Fruit fly (Drosophila melanogaster): ENCODE data around the gene Cht2.

Cht2 gene

dm6 chr3L:1755458-1755984 is at the start of gene Cht2:
Gene Cht2 (minus strand): TSS chr3L:1755934.
- no peak for TF ChIP-seq achi (GFP tag; optimal IDR thresholded peaks at IDR 0.05)
- peak; percentile 25 for TF ChIP-seq CG6808 (GFP tag; optimal IDR thresholded peaks at IDR 0.05)
- TF ChIP-seq CG11294 (GFP tag; IDR thresholded peaks at IDR 0.05), result no peak
- peak; percentile 54; the same call in 1 of the 2 replicates for TF ChIP-seq CG15336 (GFP tag; IDR thresholded peaks at IDR 0.05)
- no peak for TF ChIP-seq Blimp-1 (GFP tag; optimal IDR thresholded peaks at IDR 0.05)
- peak; percentile 53; the same call in 2 of the 3 replicates for TF ChIP-seq CG8119 (GFP tag; IDR thresholded peaks at IDR 0.05)
- TF ChIP-seq Hr38 (GFP tag; optimal IDR thresholded peaks at IDR 0.05), result no peak
- TF ChIP-seq CG4318 (GFP tag; optimal IDR thresholded peaks at IDR 0.05), result no peak
- TF ChIP-seq cyc (GFP tag; optimal IDR thresholded peaks at IDR 0.05), result no peak
- TF ChIP-seq Gug (GFP tag; IDR thresholded peaks at IDR 0.05), result no peak
- TF ChIP-seq CG6276 (GFP tag; optimal IDR thresholded peaks at IDR 0.05), result no peak
- no peak for TF ChIP-seq CG34406 (GFP tag; optimal IDR thresholded peaks at IDR 0.05)
- no peak for TF ChIP-seq acj6 (GFP tag; optimal IDR thresholded peaks at IDR 0.05)
- TF ChIP-seq CG10631 (GFP tag; optimal IDR thresholded peaks at IDR 0.05), result no peak
- peak; percentile 50 for TF ChIP-seq CG6854 (GFP tag; optimal IDR thresholded peaks at IDR 0.05)
- no peak for TF ChIP-seq OdsH (GFP tag; optimal IDR thresholded peaks at IDR 0.05)
- TF ChIP-seq vri (GFP tag; optimal IDR thresholded peaks at IDR 0.05), result no peak
- no peak for TF ChIP-seq Sox15 (GFP tag; optimal IDR thresholded peaks at IDR 0.05)
- TF ChIP-seq salr (GFP tag; optimal IDR thresholded peaks at IDR 0.05), result no peak
- TF ChIP-seq CG31627 (GFP tag; optimal IDR thresholded peaks at IDR 0.05), result no peak
- no peak for TF ChIP-seq esn (GFP tag; optimal IDR thresholded peaks at IDR 0.05)
- TF ChIP-seq Ets96B (tag; optimal IDR thresholded peaks at IDR 0.05), result no peak
- TF ChIP-seq CG16779 (tag; optimal IDR thresholded peaks at IDR 0.05), result no peak
- peak; percentile 49 for TF ChIP-seq CG9139 (GFP tag; optimal IDR thresholded peaks at IDR 0.05)
- no peak for TF ChIP-seq CG3919 (GFP tag; optimal IDR thresholded peaks at IDR 0.05)
- no peak for TF ChIP-seq net (GFP tag; optimal IDR thresholded peaks at IDR 0.05)
- no peak for TF ChIP-seq Sox14 (GFP tag; optimal IDR thresholded peaks at IDR 0.05)
- TF ChIP-seq CG3032 (tag; optimal IDR thresholded peaks at IDR 0.05), result no peak
- no peak for TF ChIP-seq svp (GFP tag)
- TF ChIP-seq Eip78C (GFP tag), result peak; percentile 62
- TF ChIP-seq topi (GFP tag; optimal IDR thresholded peaks at IDR 0.05), result no peak
- no peak for TF ChIP-seq CG11902 (GFP tag; optimal IDR thresholded peaks at IDR 0.05)
- TF ChIP-seq Lpt (GFP tag; optimal IDR thresholded peaks at IDR 0.05), result peak; percentile 69
- no peak for TF ChIP-seq Hr39 (GFP tag; optimal IDR thresholded peaks at IDR 0.05)
- peak; percentile 67; the same call in 1 of the 3 replicates for TF ChIP-seq eg (GFP tag; IDR thresholded peaks at IDR 0.05)
- TF ChIP-seq fd85E (GFP tag; optimal IDR thresholded peaks at IDR 0.05), result no peak
- TF ChIP-seq ss (GFP tag; optimal IDR thresholded peaks at IDR 0.05), result peak; percentile 42 to 61
- no peak for TF ChIP-seq CG32006 (GFP tag; optimal IDR thresholded peaks at IDR 0.05)
- no peak for TF ChIP-seq CG11762 (GFP tag; optimal IDR thresholded peaks at IDR 0.05; ENCODE audit: insufficient read depth)
- no peak for TF ChIP-seq spab (GFP tag; optimal IDR thresholded peaks at IDR 0.05)
- no peak for TF ChIP-seq pdm3 (GFP tag; optimal IDR thresholded peaks at IDR 0.05)
- TF ChIP-seq CG6792 (GFP tag; optimal IDR thresholded peaks at IDR 0.05), result no peak
- no peak for TF ChIP-seq dac (GFP tag; optimal IDR thresholded peaks at IDR 0.05)
- TF ChIP-seq Met (GFP tag; optimal IDR thresholded peaks at IDR 0.05), result no peak
- no peak for TF ChIP-seq CG8632 (GFP tag; optimal IDR thresholded peaks at IDR 0.05)
- no peak for TF ChIP-seq Eip75B (GFP tag; optimal IDR thresholded peaks at IDR 0.05)
- TF ChIP-seq CG8319 (GFP tag; optimal IDR thresholded peaks at IDR 0.05), result no peak
- no peak for TF ChIP-seq fkh (GFP tag; optimal IDR thresholded peaks at IDR 0.05)
- TF ChIP-seq Ets21C (GFP tag; optimal IDR thresholded peaks at IDR 0.05), result no peak
- no peak for TF ChIP-seq fd59A (GFP tag; optimal IDR thresholded peaks at IDR 0.05)
- no peak for TF ChIP-seq Hr4 (GFP tag; optimal IDR thresholded peaks at IDR 0.05)
- TF ChIP-seq CG6163 (GFP tag; IDR thresholded peaks at IDR 0.05), result peak; percentile 68
- TF ChIP-seq CG1621 (tag; optimal IDR thresholded peaks at IDR 0.05), result peak; percentile 41

Measured in whole organism, prepupa.